Worm (Caenorhabditis elegans) whole organism, young adult: ENCODE results near the gene poml-4.

Experiments
- die-1 ChIP-seq: sonication (generic microtip); optimal IDR thresholded peaks from 2 replicates; lab custom pipeline; 2016; ENCODE audit warnings: missing genotype, mild to moderate bottlenecking, missing genetic modification characterization, missing compliant biosample characterization
- dpff-1 ChIP-seq: sonication (generic microtip); optimal IDR thresholded peaks from 2 replicates; lab custom pipeline; 2017; ENCODE audit warnings: mild to moderate bottlenecking, missing genetic modification characterization, missing compliant biosample characterization
- efl-1 ChIP-seq: fragments of 150-350 bp; optimal IDR thresholded peaks from 2 replicates; lab custom pipeline; 2014; ENCODE audit warnings: missing biosample characterization, missing genetic modification reagents, missing genetic modification characterization
- egrh-3 ChIP-seq: fragments of 200-800 bp; sonication (Bioruptor generic); IDR thresholded peaks from 2 replicates; pipeline ENCODE4 v1.3.6; 2022; ENCODE audit warnings: missing genetic modification reagents, missing genetic modification characterization, missing compliant biosample characterization
- fkh-3 ChIP-seq: sonication (generic microtip); optimal IDR thresholded peaks from 2 replicates; lab custom pipeline; 2016; ENCODE audit warnings: mild to moderate bottlenecking, missing genetic modification characterization, missing compliant biosample characterization
- hlh-26 ChIP-seq: fragments of 200-800 bp; sonication (Bioruptor generic); conservative IDR thresholded peaks from 2 replicates; pipeline ENCODE4 v1.3.6; 2022; ENCODE audit warnings: missing genetic modification reagents, missing genetic modification characterization, missing compliant biosample characterization
- mxl-1 ChIP-seq: sonication (generic microtip); optimal IDR thresholded peaks from 2 replicates; lab custom pipeline; 2016; ENCODE audit warnings: missing genetic modification characterization, missing compliant biosample characterization
- snpc-4 ChIP-seq, 5 experiments: fragments of 150-350 bp in 1 of 5; sonication (generic microtip) in 4 of 5; optimal IDR thresholded peaks; 2 replicates each; lab custom pipeline; 2014 to 2018; ENCODE audit warnings: missing genetic modification characterization in 5 of 5, missing biosample characterization in 3 of 5, antibody characterized with exemption in 2 of 5, mild to moderate bottlenecking in 2 of 5, missing compliant biosample characterization in 2 of 5, missing genotype in 2 of 5, moderate library complexity in 2 of 5, missing genetic modification reagents in 1 of 5
- unc-62 ChIP-seq: fragments of 150-350 bp; optimal IDR thresholded peaks from 2 replicates; lab custom pipeline; 2014; ENCODE audit warnings: missing biosample characterization, missing genetic modification reagents, missing genetic modification characterization

ce11 chrII:1535931-1536330 lies 4.8 kb upstream of the poml-4 start, which contains the start of gene fbxb-43:
- no peak for TF ChIP-seq hlh-26
- TF ChIP-seq mxl-1 (tag; lab: Kevin White, UChicago) = no peak
- no peak for TF ChIP-seq dpff-1 (tag; lab: Kevin White, UChicago)
- TF ChIP-seq egrh-3 (GFP tag; lab: Robert Waterston, UW) = no peak
- no peak for TF ChIP-seq die-1 (tag; lab: Kevin White, UChicago)
- TF ChIP-seq efl-1 = no peak
- TF ChIP-seq fkh-3 (tag; lab: Kevin White, UChicago) = no peak
- no peak for TF ChIP-seq snpc-4 (GFP tag; optimal IDR thresholded peaks at IDR 0.05; lab: Kevin White, UChicago)
- TF ChIP-seq snpc-4 (tag; optimal IDR thresholded peaks at IDR 0.05; lab: Kevin White, UChicago) = no peak
- TF ChIP-seq unc-62 (GFP tag; lab: Kevin White, UChicago) = no peak
